Fruit fly (Drosophila melanogaster): ENCODE data around the gene nej.

Gene nej

dm6 chrX:9664426-9664825, 22.4 kb downstream of the nej start (continued):
- no peak for TF ChIP-seq CG7745 (tag; optimal IDR thresholded peaks at IDR 0.05)
- no peak for TF ChIP-seq CG14667 (GFP tag; IDR thresholded peaks at IDR 0.05)
- no peak for TF ChIP-seq disco-r (GFP tag; optimal IDR thresholded peaks at IDR 0.05)
- no peak for TF ChIP-seq CG6654 (GFP tag; optimal IDR thresholded peaks at IDR 0.05)
- no peak for TF ChIP-seq Gsc (GFP tag; IDR thresholded peaks at IDR 0.05)
- 0 out of 2 replicates have a peak, but pooled peaks have one; percentile 29 for TF ChIP-seq seq (GFP tag; IDR thresholded peaks at IDR 0.05)
- peak; percentile 41 for TF ChIP-seq CG9817 (tag; optimal IDR thresholded peaks at IDR 0.05)
- TF ChIP-seq CG12391 (tag; optimal IDR thresholded peaks at IDR 0.05), result peak; percentile 64
- TF ChIP-seq bcd (GFP tag; optimal IDR thresholded peaks at IDR 0.05), result peak; percentile 13
- TF ChIP-seq CG6254 (GFP tag; optimal IDR thresholded peaks at IDR 0.05), result peak; percentile 52
- TF ChIP-seq CG5180 (GFP tag; optimal IDR thresholded peaks at IDR 0.05), result no peak
- no peak for TF ChIP-seq yki (optimal IDR thresholded peaks at IDR 0.05)
- no peak; the same call in 1 of the 2 replicates for TF ChIP-seq E2f2 (GFP tag; IDR thresholded peaks at IDR 0.05)
- TF ChIP-seq YL-1 (GFP tag; optimal IDR thresholded peaks at IDR 0.05), result no peak
- TF ChIP-seq Antp (GFP tag; optimal IDR thresholded peaks at IDR 0.05), result no peak
- no peak for TF ChIP-seq CG3065 (GFP tag; optimal IDR thresholded peaks at IDR 0.05)
- no peak for TF ChIP-seq gfzf (GFP tag; optimal IDR thresholded peaks at IDR 0.05)
- TF ChIP-seq CG34224 (GFP tag; IDR thresholded peaks at IDR 0.05; ENCODE audit: partially characterized antibody), result no peak
- TF ChIP-seq CG7963 (GFP tag; IDR thresholded peaks at IDR 0.05; ENCODE audit: partially characterized antibody), result no peak
- peak; percentile 42; the same call in 1 of the 3 replicates for TF ChIP-seq otp (GFP tag; IDR thresholded peaks at IDR 0.05)
- TF ChIP-seq CG11695 (GFP tag; IDR thresholded peaks at IDR 0.05), result peak; percentile 37; the same call in 1 of the 3 replicates
- TF ChIP-seq luna (GFP tag; optimal IDR thresholded peaks at IDR 0.05), result no peak
- TF ChIP-seq Neu2 (GFP tag; optimal IDR thresholded peaks at IDR 0.05; ENCODE audit: borderline replicate concordance), result no peak
- TF ChIP-seq lbe (GFP tag; optimal IDR thresholded peaks at IDR 0.05), result no peak
- no peak for TF ChIP-seq Sry-β (GFP tag; optimal IDR thresholded peaks at IDR 0.05)
- peak; percentile 77 for TF ChIP-seq lab (GFP tag; optimal IDR thresholded peaks at IDR 0.05)
- no peak for TF ChIP-seq CG10274 (GFP tag; optimal IDR thresholded peaks at IDR 0.05)
- TF ChIP-seq CG15514 (GFP tag; optimal IDR thresholded peaks at IDR 0.05), result no peak
- no peak for TF ChIP-seq toy (GFP tag; IDR thresholded peaks at IDR 0.05)
- TF ChIP-seq CG2678 (tag; optimal IDR thresholded peaks at IDR 0.05), result no peak
- TF ChIP-seq HLH3B (GFP tag; IDR thresholded peaks at IDR 0.05), result 0 out of 2 replicates have a peak, but pooled peaks have one; percentile 39
- TF ChIP-seq fd102C (GFP tag; optimal IDR thresholded peaks at IDR 0.05), result no peak
- TF ChIP-seq CG3995 (GFP tag; optimal IDR thresholded peaks at IDR 0.05), result peak; percentile 8
- peak; percentile 75 for TF ChIP-seq CG17359 (tag; optimal IDR thresholded peaks at IDR 0.05)
- TF ChIP-seq eve (GFP tag; optimal IDR thresholded peaks at IDR 0.05), result no peak
- peak; percentile 40 for TF ChIP-seq ERR (GFP tag; optimal IDR thresholded peaks at IDR 0.05)
- TF ChIP-seq CG9437 (GFP tag; optimal IDR thresholded peaks at IDR 0.05), result peak; percentile 33
- TF ChIP-seq Dad (GFP tag; optimal IDR thresholded peaks at IDR 0.05), result no peak
- peak; percentile 41; the same call in 1 of the 2 replicates for TF ChIP-seq CG32532 (GFP tag; IDR thresholded peaks at IDR 0.05)
- no peak for TF ChIP-seq CG3838 (GFP tag; optimal IDR thresholded peaks at IDR 0.05)
- 0 out of 3 replicates have a peak, but pooled peaks have one; percentile 14 for TF ChIP-seq Optix (GFP tag; IDR thresholded peaks at IDR 0.05)
- TF ChIP-seq CG9932 (GFP tag; IDR thresholded peaks at IDR 0.05), result no peak
- TF ChIP-seq gro (GFP tag; optimal IDR thresholded peaks at IDR 0.05), result no peak
- peak; percentile 30; the same call in 1 of the 2 replicates for TF ChIP-seq wor (GFP tag; IDR thresholded peaks at IDR 0.05)
- peak; percentile 41 for TF ChIP-seq fd96Cb (tag; optimal IDR thresholded peaks at IDR 0.05)
- no peak for TF ChIP-seq pnt (GFP tag; optimal IDR thresholded peaks at IDR 0.05)
- TF ChIP-seq HHEX (GFP tag; optimal IDR thresholded peaks at IDR 0.05), result peak; percentile 60
- no peak for TF ChIP-seq CkIIα-i1 (GFP tag; IDR thresholded peaks at IDR 0.05)
- TF ChIP-seq hkb (optimal IDR thresholded peaks at IDR 0.05), result no peak
- TF ChIP-seq hkb (GFP tag; IDR thresholded peaks at IDR 0.05), result peak; percentile 62; the same call in 1 of the 2 replicates
- TF ChIP-seq CG15696 (tag; optimal IDR thresholded peaks at IDR 0.05), result no peak

All from whole organism, embryonic.